Fruit fly (Drosophila melanogaster) whole organism, pupa: Measurements from ENCODE around the gene CG3961.

Experiments used
- CG10348 ChIP-seq: fragments of 200-800 bp; sonication (Bioruptor generic); IDR thresholded peaks from 2 replicates; pipeline ENCODE4 v1.3.6; 2022; ENCODE audit warnings: missing biosample characterization, missing genetic modification characterization
- CG12605 ChIP-seq: fragments of 200-800 bp; sonication (Bioruptor generic); IDR thresholded peaks from 2 replicates; pipeline ENCODE4 v1.3.6; 2022; ENCODE audit warnings: missing biosample characterization, missing genetic modification characterization
- CG13204 ChIP-seq: fragments of 200-800 bp; sonication (Bioruptor generic); optimal IDR thresholded peaks from 2 replicates; lab custom pipeline; 2018; ENCODE audit warnings: missing biosample characterization, mild to moderate bottlenecking, missing genetic modification characterization, moderate library complexity
- CG14655 ChIP-seq: fragments of 200-800 bp; sonication (Bioruptor generic); optimal IDR thresholded peaks from 3 replicates; lab custom pipeline; 2017; ENCODE audit warnings: mild to moderate bottlenecking, missing biosample characterization, missing genetic modification reagents, missing genetic modification characterization
- CG15710 ChIP-seq: fragments of 200-800 bp; sonication (Bioruptor generic); optimal IDR thresholded peaks from 2 replicates; lab custom pipeline; 2018; ENCODE audit warnings: missing biosample characterization, mild to moderate bottlenecking, missing genetic modification characterization, moderate library complexity
- CG17806 ChIP-seq: fragments of 200-800 bp; sonication (Bioruptor generic); optimal IDR thresholded peaks from 2 replicates; lab custom pipeline; 2018; ENCODE audit warnings: missing biosample characterization, mild to moderate bottlenecking, missing genetic modification characterization, moderate library complexity
- CG32121 ChIP-seq: fragments of 200-800 bp; sonication (Bioruptor generic); IDR thresholded peaks from 2 replicates; pipeline ENCODE4 v1.3.6; 2022; ENCODE audit warnings: missing biosample characterization, missing genetic modification characterization
- CG34367 ChIP-seq: fragments of 200-800 bp; sonication (Bioruptor generic); optimal IDR thresholded peaks from 2 replicates; lab custom pipeline; 2018; ENCODE audit warnings: missing biosample characterization, mild to moderate bottlenecking, missing genetic modification characterization
- CG4496 ChIP-seq: fragments of 200-800 bp; sonication (Bioruptor generic); IDR thresholded peaks from 3 replicates; pipeline ENCODE4 v1.3.6; 2022; ENCODE audit warnings: missing biosample characterization, missing genetic modification characterization
- CG8159 ChIP-seq: fragments of 200-800 bp; sonication (Bioruptor generic); optimal IDR thresholded peaks from 3 replicates; lab custom pipeline; 2018; ENCODE audit warnings: missing biosample characterization, mild to moderate bottlenecking, missing genetic modification characterization, moderate library complexity
- CG8301 ChIP-seq: fragments of 200-800 bp; sonication (Bioruptor generic); optimal IDR thresholded peaks from 2 replicates; lab custom pipeline; 2018; ENCODE audit warnings: missing biosample characterization, mild to moderate bottlenecking, missing genetic modification characterization
- CG9948 ChIP-seq: fragments of 200-800 bp; sonication (Bioruptor generic); optimal IDR thresholded peaks from 2 replicates; lab custom pipeline; 2018; ENCODE audit warnings: missing biosample characterization, mild to moderate bottlenecking, missing genetic modification characterization, moderate library complexity
- D1 ChIP-seq: fragments of 200-800 bp; sonication (Bioruptor generic); optimal IDR thresholded peaks from 2 replicates; lab custom pipeline; 2018; ENCODE audit warnings: missing biosample characterization, mild to moderate bottlenecking, missing genetic modification characterization, moderate library complexity
- EcR ChIP-seq: fragments of 200-800 bp; sonication (Bioruptor generic); optimal IDR thresholded peaks from 3 replicates; lab custom pipeline; 2019; ENCODE audit warnings: missing biosample characterization, missing genetic modification characterization, mild to moderate bottlenecking, moderate library complexity, missing genetic modification reagents
- Ets98B ChIP-seq: fragments of 200-800 bp; sonication (Bioruptor generic); IDR thresholded peaks from 2 replicates; pipeline ENCODE4 v1.3.6; 2022; ENCODE audit warnings: missing biosample characterization, missing genetic modification characterization
- Pif1A ChIP-seq: fragments of 200-800 bp; sonication (Bioruptor generic); optimal IDR thresholded peaks from 3 replicates; lab custom pipeline; 2016; ENCODE audit warnings: missing biosample characterization, missing genetic modification characterization
- Pif1B ChIP-seq: fragments of 200-800 bp; sonication (Bioruptor generic); optimal IDR thresholded peaks from 3 replicates; lab custom pipeline; 2016; ENCODE audit warnings: missing biosample characterization, missing genetic modification characterization
- Snoo ChIP-seq: fragments of 200-800 bp; sonication (Bioruptor generic); optimal IDR thresholded peaks from 3 replicates; lab custom pipeline; 2017; ENCODE audit warnings: missing biosample characterization, mild to moderate bottlenecking, missing genetic modification characterization, inconsistent platforms
- fd96Ca ChIP-seq: fragments of 200-800 bp; sonication (Bioruptor generic); IDR thresholded peaks from 3 replicates; pipeline ENCODE4 v1.3.6; 2022; ENCODE audit warnings: missing biosample characterization, missing genetic modification characterization
- gl ChIP-seq: fragments of 200-800 bp; sonication (Bioruptor generic); optimal IDR thresholded peaks from 2 replicates; lab custom pipeline; 2018; ENCODE audit warnings: missing biosample characterization, mild to moderate bottlenecking, missing genetic modification characterization
- rn ChIP-seq: fragments of 200-800 bp; sonication (Bioruptor generic); IDR thresholded peaks from 2 replicates; pipeline ENCODE4 v1.3.6; 2022; ENCODE audit warnings: missing biosample characterization, missing genetic modification characterization

Gene CG3961

DNA sequence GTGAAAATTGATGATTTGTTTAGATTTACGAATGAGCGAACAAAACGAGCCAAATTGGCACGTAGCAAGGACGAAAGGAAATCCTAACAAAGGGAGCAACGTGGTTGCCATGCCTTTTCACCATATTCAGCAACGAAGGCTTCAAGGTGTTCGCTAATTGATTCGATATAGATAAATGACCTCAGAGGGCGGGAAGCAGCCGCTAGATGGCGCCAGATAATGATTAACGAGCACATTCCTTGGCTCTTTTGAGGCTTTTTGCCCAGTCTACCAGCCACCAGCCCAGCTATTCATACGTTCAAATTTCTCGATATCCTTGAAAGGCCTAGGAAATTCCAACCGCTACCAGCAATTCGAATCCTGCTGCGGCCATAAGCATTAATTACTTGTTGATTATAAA is 26.2 kb upstream of the CG3961 start:
- TF ChIP-seq Pif1A (GFP tag; lab: Kevin White, UChicago) (no peak), Snoo (tag; lab: Kevin White, UChicago) (no peak), CG12605 (GFP tag; lab: Robert Waterston, UW) (no peak), fd96Ca (no peak), CG34367 (tag; lab: Kevin White, UChicago) (no peak), CG10348 (GFP tag; lab: Robert Waterston, UW) (no peak), CG14655 (no peak), CG32121 (no peak), CG8301 (tag; lab: Kevin White, UChicago) (no peak), Pif1B (GFP tag; lab: Kevin White, UChicago) (no peak), rn (GFP tag; lab: Robert Waterston, UW) (no peak), D1 (tag; lab: Kevin White, UChicago) (no peak), Ets98B (GFP tag; lab: Robert Waterston, UW) (no peak), CG4496 (no peak), CG9948 (tag; lab: Kevin White, UChicago) (no peak), CG13204 (GFP tag; lab: Kevin White, UChicago) (no peak), CG8159 (tag; lab: Kevin White, UChicago) (no peak), gl (tag; lab: Kevin White, UChicago) (no peak), CG15710 (tag; lab: Kevin White, UChicago) (no peak), EcR (no peak)
- TF ChIP-seq, all 21 proteins: peak for 0

DNA sequence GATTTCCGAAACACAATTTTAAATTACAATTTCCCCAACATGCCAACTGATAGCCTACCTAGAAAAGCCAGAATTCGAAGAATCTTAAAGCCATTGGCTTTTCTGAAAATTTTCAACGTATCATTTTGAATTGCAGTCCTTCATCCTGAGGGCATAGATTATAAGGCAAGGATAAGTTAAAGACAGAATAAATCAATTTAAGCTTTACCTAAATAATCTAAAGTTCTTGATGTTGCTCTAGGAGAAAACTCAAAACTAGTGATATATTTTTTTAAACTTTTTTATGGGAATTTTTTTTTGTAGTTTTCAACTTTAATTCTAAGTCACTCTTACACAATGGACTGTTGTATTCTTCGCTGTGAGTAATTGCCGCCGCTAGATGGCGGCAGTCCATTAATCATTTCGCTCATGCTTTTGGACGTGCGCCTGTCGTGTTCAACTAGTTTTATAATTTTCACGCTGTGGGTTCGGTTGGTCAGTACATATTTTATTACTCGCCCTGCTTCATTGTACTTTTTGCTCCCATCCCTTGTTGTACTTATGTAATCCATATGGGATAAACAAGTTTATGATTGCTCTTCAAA is 23.9 kb upstream of the CG3961 start, which contains the start of gene COX6AL2:
Gene COX6AL2 (minus strand): TSS at position 51 of the 584 bp plus-strand sequence.
- no peak for TF ChIP-seq gl (tag; lab: Kevin White, UChicago)
- TF ChIP-seq CG13204 (GFP tag; lab: Kevin White, UChicago), result no peak
- TF ChIP-seq fd96Ca, result no peak
- no peak for TF ChIP-seq CG34367 (tag; lab: Kevin White, UChicago)
- TF ChIP-seq CG10348 (GFP tag; lab: Robert Waterston, UW), result no peak
- no peak for TF ChIP-seq rn (GFP tag; lab: Robert Waterston, UW)
- TF ChIP-seq CG32121, result no peak

DNA sequence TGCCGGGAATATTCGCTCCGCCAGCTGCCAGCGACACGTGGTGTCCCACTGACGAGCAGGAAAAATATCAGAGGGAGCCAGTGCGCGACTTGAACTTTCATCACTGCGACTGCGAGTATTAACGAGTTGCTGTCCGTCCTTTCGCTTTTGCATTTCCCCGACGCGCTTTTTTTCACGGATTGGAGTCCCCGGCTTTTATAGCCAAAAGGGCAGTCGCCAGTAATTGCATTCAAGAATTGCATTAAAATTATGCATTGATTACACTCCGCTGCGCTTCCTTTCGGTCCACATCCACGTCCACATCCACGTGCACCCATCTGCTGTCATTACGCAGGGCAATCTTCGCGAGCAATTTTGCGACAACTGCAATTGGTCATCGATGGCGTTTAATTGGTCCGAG is 20.8 kb upstream of the CG3961 start, which contains the start of gene Ir75d:
Gene Ir75d (minus strand): TSS at position 101 of the 400 bp plus-strand sequence.
- no peak for TF ChIP-seq CG12605 (GFP tag; lab: Robert Waterston, UW)
- TF ChIP-seq Pif1B (GFP tag; lab: Kevin White, UChicago), result no peak
- TF ChIP-seq CG13204 (GFP tag; lab: Kevin White, UChicago), result no peak
- no peak for TF ChIP-seq CG8301 (tag; lab: Kevin White, UChicago)
- TF ChIP-seq CG9948 (tag; lab: Kevin White, UChicago), result no peak
- no peak for TF ChIP-seq Snoo (tag; lab: Kevin White, UChicago)
- no peak for TF ChIP-seq CG10348 (GFP tag; lab: Robert Waterston, UW)
- TF ChIP-seq EcR, result no peak
- TF ChIP-seq CG14655, result no peak
- TF ChIP-seq rn (GFP tag; lab: Robert Waterston, UW), result no peak
- no peak for TF ChIP-seq CG17806 (tag; lab: Kevin White, UChicago)
- TF ChIP-seq CG4496, result no peak
- no peak for TF ChIP-seq CG15710 (tag; lab: Kevin White, UChicago)
- no peak for TF ChIP-seq CG32121
- no peak for TF ChIP-seq Pif1A (GFP tag; lab: Kevin White, UChicago)
- no peak for TF ChIP-seq Ets98B (GFP tag; lab: Robert Waterston, UW)
- no peak for TF ChIP-seq fd96Ca
- TF ChIP-seq gl (tag; lab: Kevin White, UChicago), result no peak
- TF ChIP-seq, all 21 proteins: peak for 0

DNA sequence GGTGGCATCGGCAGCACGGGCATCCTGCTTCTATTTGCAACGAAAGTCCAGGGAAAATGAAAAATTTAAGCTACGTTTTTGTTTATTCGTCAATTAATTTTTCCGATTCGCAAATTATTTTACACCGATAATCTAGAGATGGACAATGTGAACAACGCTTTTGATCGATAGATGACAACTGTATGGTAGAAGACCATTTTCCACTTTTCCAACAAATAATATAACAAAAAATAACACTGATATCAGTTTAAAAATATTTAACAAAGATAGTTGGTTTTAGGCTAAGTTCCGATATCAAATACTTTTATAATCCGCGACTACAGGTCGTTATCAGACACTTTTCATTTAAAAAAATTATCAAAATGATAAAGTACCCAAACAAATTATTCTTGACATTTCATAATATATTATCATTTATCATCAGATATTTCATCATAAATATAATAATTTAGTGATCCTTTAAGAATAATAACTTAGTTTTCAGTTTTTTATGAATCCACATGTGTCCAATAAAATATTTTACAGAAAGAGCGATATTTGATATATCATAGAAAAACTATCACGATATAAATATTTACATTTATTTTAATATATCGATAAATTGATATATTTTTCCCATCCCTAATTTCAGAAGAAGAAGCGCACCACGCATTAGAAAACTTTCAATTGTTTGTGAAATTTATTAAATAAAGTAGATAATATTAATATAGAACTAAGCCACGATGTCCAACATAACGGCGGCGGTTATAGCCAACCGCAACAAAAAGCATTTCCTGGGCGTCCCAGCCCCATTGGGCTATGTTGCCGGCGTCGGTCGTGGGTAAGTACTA is 14.7 kb upstream of the CG3961 start, which contains the start of the genes CSN1b and Prp6:
Gene CSN1b (minus strand): TSS at position 159 of the 830 bp plus-strand sequence.
Gene Prp6 (plus strand): TSS at position 601 of the 830 bp plus-strand sequence.
- TF ChIP-seq D1 (tag; lab: Kevin White, UChicago) (no peak), CG13204 (GFP tag; lab: Kevin White, UChicago) (no peak), Pif1A (GFP tag; lab: Kevin White, UChicago) (no peak), CG8159 (tag; lab: Kevin White, UChicago) (no peak), CG34367 (tag; lab: Kevin White, UChicago) (no peak), CG32121 (no peak), fd96Ca (no peak), CG10348 (GFP tag; lab: Robert Waterston, UW) (no peak), CG14655 (no peak), CG12605 (GFP tag; lab: Robert Waterston, UW) (no peak), rn (GFP tag; lab: Robert Waterston, UW) (no peak), CG17806 (tag; lab: Kevin White, UChicago) (no peak), CG9948 (tag; lab: Kevin White, UChicago) (no peak), gl (tag; lab: Kevin White, UChicago) (no peak)

DNA sequence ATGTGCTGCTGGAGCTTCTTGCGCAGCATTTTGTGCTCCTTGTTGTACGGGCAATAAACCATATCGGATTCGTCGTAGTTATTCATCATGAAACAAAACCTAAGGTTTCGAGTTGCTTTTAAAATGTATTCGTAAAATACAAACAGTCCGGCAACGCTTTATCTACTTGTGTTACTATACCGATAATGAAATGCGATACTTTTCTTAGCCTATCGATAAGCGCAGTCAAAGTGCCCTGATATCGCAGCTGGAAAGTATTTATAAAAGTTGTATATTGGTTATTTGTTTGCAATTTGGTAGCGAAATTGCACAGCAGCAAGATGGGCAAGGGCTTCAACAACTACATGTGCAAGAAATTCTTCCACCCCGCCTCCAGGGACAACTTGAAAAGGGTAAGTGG is 11.1 kb upstream of the CG3961 start, which contains the start of the genes arx and CG6843:
Gene arx (minus strand): TSS at position 144 of the 400 bp plus-strand sequence.
Gene CG6843 (plus strand): TSS at position 184 of the 400 bp plus-strand sequence.
- TF ChIP-seq CG8159 (tag; lab: Kevin White, UChicago) (no peak), Snoo (tag; lab: Kevin White, UChicago) (no peak), Pif1A (GFP tag; lab: Kevin White, UChicago) (no peak), D1 (tag; lab: Kevin White, UChicago) (no peak), CG15710 (tag; lab: Kevin White, UChicago) (no peak), CG4496 (no peak)
